Worm (Caenorhabditis elegans): ENCODE results near the gene F53H4.3.

The F53H4.3 gene

DNA sequence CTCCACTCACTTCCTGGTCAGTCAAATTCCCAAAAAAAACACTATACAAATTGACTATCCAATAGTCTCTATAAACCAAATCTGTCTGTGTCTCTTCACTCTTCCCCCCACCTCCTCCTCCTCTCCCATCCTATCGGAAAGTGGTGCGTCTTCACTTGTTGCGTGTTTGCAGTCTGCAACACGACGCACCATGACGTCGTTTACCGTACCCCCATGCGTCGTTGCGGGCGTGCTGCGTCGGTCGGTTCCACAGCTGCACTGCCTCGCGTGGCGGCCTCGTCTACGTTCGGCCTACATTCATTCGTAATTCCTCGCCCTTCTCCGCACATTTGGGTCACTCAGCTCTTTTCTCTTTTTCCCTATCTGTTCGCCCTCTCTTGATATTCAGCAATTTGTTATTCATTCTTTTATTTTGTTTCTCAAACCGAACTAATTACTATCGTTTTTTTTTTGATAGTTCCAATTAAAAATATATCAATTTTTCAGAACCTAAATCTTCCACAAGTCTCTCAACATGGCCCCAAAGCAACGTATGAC lies 46.2 kb downstream of the F53H4.3 start, which contains the start of gene serp-1.1:
Gene serp-1.1 (plus strand): TSS at position 487 of the 537 bp plus-strand sequence.
- peak; percentile 64 for TF ChIP-seq nhr-2 (tag; optimal IDR thresholded peaks at IDR 0.05)
- TF ChIP-seq lin-32 (GFP tag; optimal IDR thresholded peaks at IDR 0.05): no peak
- TF ChIP-seq sem-2 (GFP tag; optimal IDR thresholded peaks at IDR 0.05): no peak
- TF ChIP-seq mls-2 (tag; optimal IDR thresholded peaks at IDR 0.05): peak; percentile 90
- peak; percentile 91 for TF ChIP-seq sptf-1 (tag; optimal IDR thresholded peaks at IDR 0.05)
- TF ChIP-seq ceh-43 (GFP tag; optimal IDR thresholded peaks at IDR 0.05): no peak
- no peak for TF ChIP-seq nhr-28 (tag; optimal IDR thresholded peaks at IDR 0.05)
- peak; percentile 72 for TF ChIP-seq ces-1 (GFP tag; optimal IDR thresholded peaks at IDR 0.05)
- peak; percentile 99 for TF ChIP-seq lin-13 (tag; optimal IDR thresholded peaks at IDR 0.05)
- peak; percentile 83 for TF ChIP-seq unc-39 (tag; optimal IDR thresholded peaks at IDR 0.05)
- no peak for TF ChIP-seq mab-5 (tag; optimal IDR thresholded peaks at IDR 0.05)
- no peak for TF ChIP-seq flh-1 (GFP tag; optimal IDR thresholded peaks at IDR 0.05)
- no peak for TF ChIP-seq bed-3 (GFP tag; optimal IDR thresholded peaks at IDR 0.05)
- peak; percentile 96 for TF ChIP-seq mep-1 (tag; optimal IDR thresholded peaks at IDR 0.05)
- TF ChIP-seq ham-2 (GFP tag; optimal IDR thresholded peaks at IDR 0.05): peak; percentile 63
- TF ChIP-seq pha-4 (tag; optimal IDR thresholded peaks at IDR 0.05): peak; percentile 99
- peak; percentile 67 for TF ChIP-seq M03D4.4 (tag; optimal IDR thresholded peaks at IDR 0.05)
- TF ChIP-seq hlh-1 (tag; optimal IDR thresholded peaks at IDR 0.05): peak; percentile 73
- TF ChIP-seq ceh-83 (GFP tag; optimal IDR thresholded peaks at IDR 0.05): peak; percentile 51
- peak; percentile 78 for TF ChIP-seq unc-62 (GFP tag; optimal IDR thresholded peaks at IDR 0.05)
- peak; percentile 100 for TF ChIP-seq lsy-2 (tag; optimal IDR thresholded peaks at IDR 0.05)
- peak; percentile 62 for TF ChIP-seq nhr-76 (tag; optimal IDR thresholded peaks at IDR 0.05)
- TF ChIP-seq ztf-11 (tag; optimal IDR thresholded peaks at IDR 0.05): peak; percentile 97
- peak; percentile 93 for TF ChIP-seq ceh-39 (tag; optimal IDR thresholded peaks at IDR 0.05)
- peak; percentile 28 for TF ChIP-seq zip-8 (tag; optimal IDR thresholded peaks at IDR 0.05)
- peak; percentile 83 for TF ChIP-seq nhr-12 (tag; optimal IDR thresholded peaks at IDR 0.05)
- TF ChIP-seq tbx-8 (GFP tag; optimal IDR thresholded peaks at IDR 0.05): peak; percentile 61
- TF ChIP-seq snpc-4 (tag; optimal IDR thresholded peaks at IDR 0.05): no peak
- TF ChIP-seq blmp-1 (tag; optimal IDR thresholded peaks at IDR 0.05): peak; percentile 0
- TF ChIP-seq elt-3 (tag; optimal IDR thresholded peaks at IDR 0.05): peak; percentile 78
- peak; percentile 81 for TF ChIP-seq drap-1 (GFP tag; optimal IDR thresholded peaks at IDR 0.05)
- TF ChIP-seq cnd-1 (tag; optimal IDR thresholded peaks at IDR 0.05): peak; percentile 90
- TF ChIP-seq nhr-237 (tag; optimal IDR thresholded peaks at IDR 0.05): peak; percentile 89
- TF ChIP-seq unc-120 (tag; optimal IDR thresholded peaks at IDR 0.05; ENCODE audit: poor library complexity, severe bottlenecking): peak; percentile 86
- TF ChIP-seq elt-1 (tag; optimal IDR thresholded peaks at IDR 0.05; ENCODE audit: borderline replicate concordance, insufficient read depth): peak; percentile 30

DNA sequence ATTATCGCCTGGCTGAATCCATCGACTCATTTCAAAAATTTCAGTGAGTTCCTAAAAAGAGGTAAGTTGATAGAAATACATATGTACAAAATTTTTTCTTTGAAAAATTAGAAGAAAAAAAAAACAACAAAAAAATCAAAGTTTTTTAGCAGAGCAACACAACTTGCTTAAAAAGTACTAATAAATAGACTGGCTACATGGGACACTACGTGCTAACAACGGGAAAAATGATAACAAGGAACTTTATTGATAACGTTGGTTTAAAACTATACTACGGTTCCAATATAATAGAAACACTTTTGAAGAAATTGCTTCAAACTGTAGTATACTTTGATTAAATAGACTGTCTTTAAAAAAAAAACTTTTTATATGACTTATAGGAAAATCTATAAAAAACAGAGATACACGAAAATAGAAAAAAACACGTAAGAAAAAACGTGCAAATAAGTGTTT lies 48.9 kb downstream of the F53H4.3 start, which contains the start of gene acox-1.6:
Gene acox-1.6 (minus strand): TSS at position 51 of the 453 bp plus-strand sequence.
- TF ChIP-seq nhr-76 (tag; optimal IDR thresholded peaks at IDR 0.05) (no peak), unc-62 (GFP tag; optimal IDR thresholded peaks at IDR 0.05) (no peak), sptf-1 (tag; optimal IDR thresholded peaks at IDR 0.05) (no peak), unc-39 (tag; optimal IDR thresholded peaks at IDR 0.05) (no peak), drap-1 (GFP tag; optimal IDR thresholded peaks at IDR 0.05) (no peak), snpc-4 (tag; optimal IDR thresholded peaks at IDR 0.05) (no peak), nhr-237 (tag; optimal IDR thresholded peaks at IDR 0.05) (no peak), zip-8 (tag; optimal IDR thresholded peaks at IDR 0.05) (no peak)

Data from whole organism, mixed stage, embryonic.